Worm (Caenorhabditis elegans) whole organism, L4/young adult: ENCODE data around the gene ZK185.2.

Source experiments
- W03F9.2 ChIP-seq: fragments of 150-350 bp; optimal IDR thresholded peaks from 2 replicates; lab custom pipeline; 2014; ENCODE audit warnings: missing biosample characterization, missing genetic modification characterization
- dao-5 ChIP-seq: sonication (generic microtip); optimal IDR thresholded peaks from 2 replicates; lab custom pipeline; 2016; ENCODE audit warnings: missing genotype, missing genetic modification characterization, moderate library complexity, missing compliant biosample characterization
- him-1 ChIP-seq: sonication (generic microtip); optimal IDR thresholded peaks from 2 replicates; lab custom pipeline; 2016; ENCODE audit warnings: missing genotype, missing genetic modification reagents, missing genetic modification characterization, missing compliant biosample characterization

Gene ZK185.2

DNA sequence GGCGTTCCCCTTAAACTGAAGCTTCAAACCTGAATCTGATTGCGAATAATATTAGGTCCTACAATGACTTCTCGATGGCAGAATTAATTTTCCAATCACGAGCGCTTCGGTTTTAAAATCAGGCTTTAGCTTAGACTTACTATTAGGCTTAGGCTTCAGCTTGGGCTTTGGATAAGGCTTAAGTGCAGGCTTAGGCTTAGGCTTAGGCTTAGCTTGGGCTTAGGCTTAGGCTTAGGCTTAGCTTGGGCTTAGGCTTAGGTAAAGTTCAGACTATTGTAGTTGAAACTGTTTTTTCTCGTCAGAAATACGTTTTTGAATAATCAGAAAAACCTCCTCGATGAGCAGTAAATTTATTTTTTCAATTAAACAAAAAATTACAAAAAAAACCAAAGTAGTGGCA lies 9.6 kb upstream of the ZK185.2 start:
- TF ChIP-seq W03F9.2 (no peak), him-1 (tag; lab: Kevin White, UChicago) (no peak), dao-5 (tag; lab: Kevin White, UChicago) (no peak)

- TF ChIP-seq dao-5 (tag; lab: Kevin White, UChicago) = no peak
- no peak for TF ChIP-seq him-1 (tag; lab: Kevin White, UChicago)
- no peak for TF ChIP-seq W03F9.2
Measured at ce11 chrIV:4530170-4530569, 6.2 kb upstream of the ZK185.2 start, which contains the start of gene ZK185.3. Gene ZK185.3 (minus strand): TSS chrIV:4530432.

ce11 chrIV:4533025-4533424 lies 3.3 kb upstream of the ZK185.2 start, which contains the start of gene ZK185.4:
Gene ZK185.4 (minus strand): TSS chrIV:4533125.
- no peak for TF ChIP-seq W03F9.2
- TF ChIP-seq dao-5 (tag; lab: Kevin White, UChicago) = no peak
- no peak for TF ChIP-seq him-1 (tag; lab: Kevin White, UChicago)

ce11 chrIV:4538672-4539071 lies 2.3 kb downstream of the ZK185.2 start:
- TF ChIP-seq him-1 (tag; lab: Kevin White, UChicago) = no peak
- TF ChIP-seq dao-5 (tag; lab: Kevin White, UChicago) = no peak
- no peak for TF ChIP-seq W03F9.2

- TF ChIP-seq W03F9.2 (no peak), dao-5 (tag; lab: Kevin White, UChicago) (no peak), him-1 (tag; lab: Kevin White, UChicago) (no peak)
Measured at ce11 chrIV:4541195-4541594, 4.8 kb downstream of the ZK185.2 start.

ce11 chrIV:4542972-4543371 lies 6.6 kb downstream of the ZK185.2 start:
- TF ChIP-seq W03F9.2 = no peak
- TF ChIP-seq dao-5 (tag; lab: Kevin White, UChicago) = no peak
- TF ChIP-seq him-1 (tag; lab: Kevin White, UChicago) = no peak

ce11 chrIV:4544215-4544614 lies 7.9 kb downstream of the ZK185.2 start:
- TF ChIP-seq dao-5 (tag; lab: Kevin White, UChicago) = no peak
- TF ChIP-seq him-1 (tag; lab: Kevin White, UChicago) = no peak
- TF ChIP-seq W03F9.2 = peak; percentile 5

DNA sequence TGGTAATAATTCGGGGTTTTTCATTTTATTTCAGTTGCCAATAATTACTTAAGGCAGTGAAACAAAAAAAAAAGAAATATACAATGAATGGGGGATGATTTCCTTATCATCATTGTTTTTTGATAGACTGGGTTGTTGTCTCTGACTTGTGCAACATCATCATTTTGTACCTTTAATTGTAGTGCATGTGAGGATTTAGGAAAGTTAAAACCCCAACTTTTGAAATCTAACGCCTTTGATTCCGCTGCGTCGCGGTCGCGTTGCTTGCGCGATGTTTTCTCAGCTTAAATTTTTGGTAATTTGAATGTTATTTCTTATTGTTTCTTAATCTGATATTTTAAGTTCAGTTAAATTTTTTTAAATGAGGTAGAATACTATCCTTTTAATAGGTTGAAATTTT lies 9.5 kb downstream of the ZK185.2 start, which contains the start of gene ZK185.5:
Gene ZK185.5 (minus strand): TSS at position 101 of the 400 bp plus-strand sequence.
- no peak for TF ChIP-seq him-1 (tag; lab: Kevin White, UChicago)
- TF ChIP-seq dao-5 (tag; lab: Kevin White, UChicago) = no peak
- no peak for TF ChIP-seq W03F9.2

DNA sequence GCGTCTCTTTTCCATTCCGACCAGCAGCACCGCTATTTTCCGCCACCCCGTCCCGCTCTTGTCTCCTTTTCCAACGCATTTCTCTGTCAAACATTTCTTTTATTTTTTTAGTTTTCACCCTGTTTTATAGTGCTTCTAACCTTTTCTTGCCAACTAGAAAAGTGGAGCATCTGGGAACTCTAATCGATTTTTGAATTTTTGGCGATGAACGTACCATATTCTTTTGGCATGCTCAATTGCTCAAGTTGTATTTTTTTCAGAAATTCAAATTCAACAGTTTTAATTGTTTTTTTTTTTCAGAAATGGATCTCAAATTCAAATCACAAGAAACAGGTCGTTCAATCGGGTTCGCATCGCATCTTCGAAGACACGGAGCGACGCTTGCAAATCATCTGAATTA lies 11.9 kb downstream of the ZK185.2 start, which contains the start of gene ZK185.1:
Gene ZK185.1 (plus strand): TSS at position 301 of the 400 bp plus-strand sequence.
- no peak for TF ChIP-seq W03F9.2
- TF ChIP-seq him-1 (tag; lab: Kevin White, UChicago) = no peak
- TF ChIP-seq dao-5 (tag; lab: Kevin White, UChicago) = no peak

DNA sequence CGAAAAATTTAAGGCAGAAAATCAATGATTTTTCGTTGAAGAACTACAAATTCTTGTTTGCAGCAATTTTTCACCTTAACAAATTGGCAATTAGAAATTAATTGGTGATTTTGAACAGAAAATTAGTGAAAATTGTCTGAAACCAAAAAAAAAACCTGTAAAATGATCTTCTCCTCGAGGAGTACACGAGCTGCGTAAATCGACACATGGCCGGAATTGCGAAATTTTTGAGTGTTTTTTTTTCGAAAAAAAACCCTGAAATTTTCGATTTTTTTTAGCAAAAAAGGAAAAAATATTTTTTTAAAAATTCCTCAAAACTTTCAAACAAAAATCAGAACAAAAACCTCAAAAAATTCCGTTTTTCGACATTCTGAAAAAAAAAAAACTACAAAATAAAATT lies 15.2 kb downstream of the ZK185.2 start:
- TF ChIP-seq W03F9.2 = no peak
- TF ChIP-seq him-1 (tag; lab: Kevin White, UChicago) = no peak
- no peak for TF ChIP-seq dao-5 (tag; lab: Kevin White, UChicago)

- TF ChIP-seq W03F9.2 = no peak
- TF ChIP-seq dao-5 (tag; lab: Kevin White, UChicago) = no peak
- no peak for TF ChIP-seq him-1 (tag; lab: Kevin White, UChicago)
Measured at ce11 chrIV:4557130-4557529, 20.8 kb downstream of the ZK185.2 start.

- TF ChIP-seq him-1 (tag; lab: Kevin White, UChicago) (no peak), dao-5 (tag; lab: Kevin White, UChicago) (no peak), W03F9.2 (no peak)
Measured at ce11 chrIV:4557731-4558130, 21.4 kb downstream of the ZK185.2 start.

- TF ChIP-seq dao-5 (tag; lab: Kevin White, UChicago) (no peak), W03F9.2 (no peak), him-1 (tag; lab: Kevin White, UChicago) (no peak)
Measured at ce11 chrIV:4559160-4559559, 22.8 kb downstream of the ZK185.2 start.

ce11 chrIV:4562599-4563116 lies 26.3 kb downstream of the ZK185.2 start, which contains the start of gene igeg-1:
Gene igeg-1 (plus strand): TSS chrIV:4562649.
- TF ChIP-seq dao-5 (tag; lab: Kevin White, UChicago) (no peak), W03F9.2 (no peak), him-1 (tag; lab: Kevin White, UChicago) (no peak)

ce11 chrIV:4564541-4564940 lies 28.2 kb downstream of the ZK185.2 start:
- TF ChIP-seq dao-5 (tag; lab: Kevin White, UChicago) (no peak), him-1 (tag; lab: Kevin White, UChicago) (no peak), W03F9.2 (no peak)
